Worm (Caenorhabditis elegans) whole organism, late embryonic: ENCODE results near the gene mstr-2.
A peak's percentile ranks its signal among the peaks of the same experiment; 100 is the strongest.

Source experiments
- C08G9.2 ChIP-seq: sonication (generic microtip); optimal IDR thresholded peaks from 2 replicates; lab custom pipeline; 2016; ENCODE audit warnings: mild to moderate bottlenecking, missing genetic modification characterization, moderate library complexity, missing compliant biosample characterization
- K09A11.1 ChIP-seq: sonication (generic microtip); optimal IDR thresholded peaks from 2 replicates; lab custom pipeline; 2017; ENCODE audit warnings: antibody characterized with exemption, mild to moderate bottlenecking, missing genetic modification characterization, missing compliant biosample characterization; ENCODE audit not compliant: insufficient read depth
- T23F11.4 ChIP-seq: fragments of 200-800 bp; sonication (Bioruptor generic); optimal IDR thresholded peaks from 2 replicates; lab custom pipeline; 2018; ENCODE audit warnings: mild to moderate bottlenecking, missing genetic modification characterization, missing compliant biosample characterization
- Y22D7AL.16 ChIP-seq: sonication (generic microtip); optimal IDR thresholded peaks from 2 replicates; lab custom pipeline; 2016; ENCODE audit warnings: missing genetic modification characterization, missing compliant biosample characterization
- ahr-1 ChIP-seq: sonication (generic microtip); optimal IDR thresholded peaks from 2 replicates; lab custom pipeline; 2016; ENCODE audit warnings: missing genetic modification characterization, missing compliant biosample characterization
- ama-1 ChIP-seq: fragments of 150-350 bp; optimal IDR thresholded peaks from 2 replicates; lab custom pipeline; 2014
- ceh-14 ChIP-seq: sonication (generic microtip); optimal IDR thresholded peaks from 2 replicates; lab custom pipeline; 2016; ENCODE audit warnings: missing genotype, missing genetic modification characterization, missing compliant biosample characterization
- ceh-22 ChIP-seq: sonication (generic microtip); optimal IDR thresholded peaks from 2 replicates; lab custom pipeline; 2017; ENCODE audit warnings: missing biosample characterization, missing genetic modification characterization
- ceh-30 ChIP-seq: fragments of 150-350 bp; optimal IDR thresholded peaks from 2 replicates; lab custom pipeline; 2014; ENCODE audit warnings: missing biosample characterization, missing genetic modification characterization
- ceh-34 ChIP-seq: sonication (generic microtip); optimal IDR thresholded peaks from 2 replicates; lab custom pipeline; 2016; ENCODE audit warnings: mild to moderate bottlenecking, missing genetic modification characterization, missing compliant biosample characterization
- ceh-45 ChIP-seq: fragments of 200-800 bp; sonication (Bioruptor generic); IDR thresholded peaks from 2 replicates; pipeline ENCODE4 v1.3.6; 2022; ENCODE audit warnings: missing genetic modification reagents, missing genetic modification characterization, missing compliant biosample characterization
- ceh-48 ChIP-seq: sonication (generic microtip); optimal IDR thresholded peaks from 2 replicates; lab custom pipeline; 2016; ENCODE audit warnings: missing genetic modification characterization, inconsistent platforms, missing compliant biosample characterization
- ceh-6 ChIP-seq: fragments of 200-800 bp; sonication (Bioruptor generic); optimal IDR thresholded peaks from 2 replicates; lab custom pipeline; 2018; ENCODE audit warnings: mild to moderate bottlenecking, missing genetic modification characterization, missing compliant biosample characterization
- ceh-9 ChIP-seq: sonication (generic microtip); optimal IDR thresholded peaks from 2 replicates; lab custom pipeline; 2016; ENCODE audit warnings: mild to moderate bottlenecking, missing genetic modification characterization, inconsistent platforms, missing compliant biosample characterization
- dve-1 ChIP-seq: sonication (generic microtip); optimal IDR thresholded peaks from 2 replicates; lab custom pipeline; 2017; ENCODE audit warnings: antibody characterized with exemption, mild to moderate bottlenecking, missing genetic modification characterization, missing compliant biosample characterization
- elt-2 ChIP-seq: sonication (generic microtip); optimal IDR thresholded peaks from 2 replicates; lab custom pipeline; 2016; ENCODE audit warnings: missing genetic modification reagents, missing genetic modification characterization, missing compliant biosample characterization
- fax-1 ChIP-seq: sonication (generic microtip); optimal IDR thresholded peaks from 2 replicates; lab custom pipeline; 2016; ENCODE audit warnings: missing genotype, missing genetic modification characterization, missing compliant biosample characterization
- fkh-10 ChIP-seq: fragments of 150-350 bp; optimal IDR thresholded peaks from 2 replicates; lab custom pipeline; 2014; ENCODE audit warnings: missing biosample characterization, missing genetic modification reagents, missing genetic modification characterization
- fkh-6 ChIP-seq: sonication (generic microtip); optimal IDR thresholded peaks from 2 replicates; lab custom pipeline; 2016; ENCODE audit warnings: missing genetic modification characterization, missing compliant biosample characterization
- gmeb-2 ChIP-seq: sonication (generic microtip); optimal IDR thresholded peaks from 2 replicates; lab custom pipeline; 2016; ENCODE audit warnings: missing genetic modification characterization, inconsistent platforms, missing compliant biosample characterization
- hlh-13 ChIP-seq: fragments of 200-800 bp; sonication (Bioruptor generic); optimal IDR thresholded peaks from 2 replicates; lab custom pipeline; 2018; ENCODE audit warnings: mild to moderate bottlenecking, missing genetic modification characterization, missing compliant biosample characterization
- hlh-30 ChIP-seq: sonication (generic microtip); optimal IDR thresholded peaks from 2 replicates; lab custom pipeline; 2017; ENCODE audit warnings: antibody characterized with exemption, missing genetic modification characterization, missing compliant biosample characterization; ENCODE audit not compliant: insufficient read depth
- lim-6 ChIP-seq: sonication (generic microtip); optimal IDR thresholded peaks from 2 replicates; lab custom pipeline; 2016; ENCODE audit warnings: missing genetic modification characterization, missing compliant biosample characterization
- lin-11 ChIP-seq: fragments of 200-800 bp; sonication (Bioruptor generic); optimal IDR thresholded peaks from 2 replicates; lab custom pipeline; 2018; ENCODE audit warnings: mild to moderate bottlenecking, missing genetic modification characterization, missing compliant biosample characterization
- madf-2 ChIP-seq: sonication (generic microtip); optimal IDR thresholded peaks from 2 replicates; lab custom pipeline; 2017; ENCODE audit warnings: missing genetic modification characterization, missing compliant biosample characterization
- mec-3 ChIP-seq: sonication (generic microtip); optimal IDR thresholded peaks from 2 replicates; lab custom pipeline; 2016; ENCODE audit warnings: borderline replicate concordance, missing genetic modification characterization, missing compliant biosample characterization
- nfya-1 ChIP-seq: sonication (generic microtip); optimal IDR thresholded peaks from 2 replicates; lab custom pipeline; 2017; ENCODE audit warnings: missing genetic modification characterization, mild to moderate bottlenecking, missing compliant biosample characterization, antibody characterized with exemption, moderate library complexity
- nhr-232 ChIP-seq: sonication (generic microtip); optimal IDR thresholded peaks from 2 replicates; lab custom pipeline; 2016; ENCODE audit warnings: missing genetic modification characterization, missing compliant biosample characterization
- npax-4 ChIP-seq: sonication (generic microtip); optimal IDR thresholded peaks from 2 replicates; lab custom pipeline; 2016; ENCODE audit warnings: missing genetic modification characterization, missing compliant biosample characterization
- odd-2 ChIP-seq: sonication (generic microtip); optimal IDR thresholded peaks from 2 replicates; lab custom pipeline; 2017; ENCODE audit warnings: antibody characterized with exemption, mild to moderate bottlenecking, missing genetic modification characterization, missing compliant biosample characterization
- pat-9 ChIP-seq: fragments of 200-800 bp; sonication (Bioruptor generic); optimal IDR thresholded peaks from 2 replicates; lab custom pipeline; 2018; ENCODE audit warnings: mild to moderate bottlenecking, missing genetic modification characterization, moderate library complexity, missing compliant biosample characterization
- pax-1 ChIP-seq: fragments of 150-350 bp; optimal IDR thresholded peaks from 2 replicates; lab custom pipeline; 2014; ENCODE audit warnings: missing biosample characterization, missing genetic modification characterization
- pha-2 ChIP-seq: sonication (generic microtip); optimal IDR thresholded peaks from 2 replicates; lab custom pipeline; 2017; ENCODE audit warnings: mild to moderate bottlenecking, missing genetic modification characterization, missing compliant biosample characterization
- pha-4 ChIP-seq: fragments of 150-350 bp; optimal IDR thresholded peaks from 2 replicates; lab custom pipeline; 2018; ENCODE audit warnings: missing biosample characterization, missing genetic modification reagents, missing genetic modification characterization
- pqm-1 ChIP-seq: sonication (generic microtip); optimal IDR thresholded peaks from 2 replicates; lab custom pipeline; 2016; ENCODE audit warnings: missing genetic modification characterization, missing compliant biosample characterization
- pros-1 ChIP-seq: fragments of 150-350 bp; optimal IDR thresholded peaks from 2 replicates; lab custom pipeline; 2014; ENCODE audit warnings: missing biosample characterization, missing genetic modification reagents, missing genetic modification characterization
- rnt-1 ChIP-seq: sonication (generic microtip); optimal IDR thresholded peaks from 2 replicates; lab custom pipeline; 2016; ENCODE audit warnings: missing genetic modification characterization, missing compliant biosample characterization
- sox-4 ChIP-seq: sonication (generic microtip); optimal IDR thresholded peaks from 2 replicates; lab custom pipeline; 2017; ENCODE audit warnings: mild to moderate bottlenecking, missing genetic modification characterization, inconsistent platforms, missing compliant biosample characterization
- syd-9 ChIP-seq: sonication (generic microtip); optimal IDR thresholded peaks from 2 replicates; lab custom pipeline; 2016; ENCODE audit warnings: mild to moderate bottlenecking, missing genetic modification characterization, moderate library complexity, missing compliant biosample characterization
- tbx-7 ChIP-seq: sonication (generic microtip); optimal IDR thresholded peaks from 2 replicates; lab custom pipeline; 2016; ENCODE audit warnings: missing genotype, missing genetic modification characterization, missing compliant biosample characterization
- unc-3 ChIP-seq, 2 experiments: fragments of 200-800 bp in 1 of 2; sonication (Bioruptor generic) in 1 of 2; sonication (generic microtip) in 1 of 2; conservative IDR thresholded peaks in 1 of 2; optimal IDR thresholded peaks in 1 of 2; 2 replicates each; pipeline versions ENCODE4 v1.3.6 to Lab custom; 2016 to 2022; ENCODE audit warnings: missing compliant biosample characterization in 2 of 2, missing genetic modification characterization in 2 of 2, missing genetic modification reagents in 1 of 2
- unc-42 ChIP-seq: sonication (generic microtip); optimal IDR thresholded peaks from 2 replicates; lab custom pipeline; 2016; ENCODE audit warnings: missing genotype, missing genetic modification characterization, missing compliant biosample characterization
- unc-55 ChIP-seq: sonication (generic microtip); optimal IDR thresholded peaks from 2 replicates; lab custom pipeline; 2017; ENCODE audit warnings: missing biosample characterization, missing genetic modification reagents, missing genetic modification characterization
- unc-86 ChIP-seq: sonication (generic microtip); optimal IDR thresholded peaks from 2 replicates; lab custom pipeline; 2016; ENCODE audit warnings: missing genetic modification characterization, missing compliant biosample characterization
- ztf-16 ChIP-seq: sonication (generic microtip); optimal IDR thresholded peaks from 2 replicates; lab custom pipeline; 2017; ENCODE audit warnings: missing genetic modification characterization, missing compliant biosample characterization

Gene mstr-2

ce11 chrIII:4468812-4469211 lies at the start of gene mstr-2:
mstr-2 (plus strand) TSS chrIII:4469112.
- TF ChIP-seq mec-3 (tag; lab: Kevin White, UChicago) (no peak), Y22D7AL.16 (tag; lab: Kevin White, UChicago) (no peak), ztf-16 (tag; lab: Kevin White, UChicago) (no peak), odd-2 (tag; lab: Kevin White, UChicago) (no peak), C08G9.2 (tag; lab: Kevin White, UChicago) (no peak), npax-4 (tag; lab: Kevin White, UChicago) (no peak), ceh-14 (tag; lab: Kevin White, UChicago) (no peak), gmeb-2 (tag; lab: Kevin White, UChicago) (no peak), rnt-1 (tag; lab: Kevin White, UChicago) (no peak), ahr-1 (no peak), ceh-22 (tag; lab: Kevin White, UChicago) (no peak)

ce11 chrIII:4419117-4419978 lies 49.6 kb upstream of the mstr-2 start, which contains the start of the genes R07E5.7 and cku-80:
R07E5.7 (minus strand) TSS chrIII:4419167.
cku-80 (plus strand) TSS chrIII:4419848.
- TF ChIP-seq C08G9.2 (tag; lab: Kevin White, UChicago): no peak
- TF ChIP-seq pqm-1 (tag; lab: Kevin White, UChicago): no peak
- no peak for TF ChIP-seq nhr-232
- TF ChIP-seq T23F11.4 (GFP tag; lab: Kevin White, UChicago): no peak
- TF ChIP-seq dve-1 (tag; lab: Kevin White, UChicago): no peak
- TF ChIP-seq ceh-48: no peak
- TF ChIP-seq sox-4: no peak
- no peak for TF ChIP-seq ceh-45 (GFP tag; lab: Robert Waterston, UW)
- no peak for TF ChIP-seq lim-6 (tag; lab: Kevin White, UChicago)
- TF ChIP-seq ceh-14 (tag; lab: Kevin White, UChicago): no peak
- no peak for TF ChIP-seq ama-1 (lab: Kevin White, UChicago)
- no peak for TF ChIP-seq pros-1 (tag; lab: Kevin White, UChicago)
- TF ChIP-seq madf-2: no peak
- TF ChIP-seq pat-9: peak; percentile 12
- TF ChIP-seq ceh-34 (tag; lab: Kevin White, UChicago): peak; percentile 20
- TF ChIP-seq K09A11.1: no peak
- peak; percentile 53 for TF ChIP-seq nfya-1 (tag; lab: Kevin White, UChicago)
- TF ChIP-seq ceh-6 (GFP tag; lab: Kevin White, UChicago): no peak
- no peak for TF ChIP-seq pha-2 (tag; lab: Kevin White, UChicago)
- TF ChIP-seq hlh-30 (tag; lab: Kevin White, UChicago): peak; percentile 64
- no peak for TF ChIP-seq unc-86 (tag; lab: Kevin White, UChicago)
- peak; percentile 39 for TF ChIP-seq elt-2 (tag; lab: Kevin White, UChicago)
- TF ChIP-seq tbx-7: no peak
- no peak for TF ChIP-seq unc-3 (GFP tag; conservative IDR thresholded peaks at IDR 0.05; lab: Robert Waterston, UW)
- no peak for TF ChIP-seq unc-3 (tag; optimal IDR thresholded peaks at IDR 0.05; lab: Kevin White, UChicago)
- no peak for TF ChIP-seq ceh-9 (tag; lab: Kevin White, UChicago)
- no peak for TF ChIP-seq ceh-30
- no peak for TF ChIP-seq lin-11
- TF ChIP-seq hlh-13 (GFP tag; lab: Kevin White, UChicago): no peak
- TF ChIP-seq fax-1 (tag; lab: Kevin White, UChicago): no peak
- no peak for TF ChIP-seq pha-4 (tag; lab: Kevin White, UChicago)
- peak; percentile 17 for TF ChIP-seq unc-42 (tag; lab: Kevin White, UChicago)
- TF ChIP-seq fkh-6: no peak
- TF ChIP-seq pax-1: no peak
- no peak for TF ChIP-seq odd-2 (tag; lab: Kevin White, UChicago)
- no peak for TF ChIP-seq rnt-1 (tag; lab: Kevin White, UChicago)
- TF ChIP-seq unc-55 (GFP tag; lab: Kevin White, UChicago): no peak
- no peak for TF ChIP-seq fkh-10
- no peak for TF ChIP-seq syd-9 (tag; lab: Kevin White, UChicago)
